Worm (Caenorhabditis elegans) whole organism, L3 larva: ENCODE data around the gene gei-1.

ENCODE experiments used
- egl-27 ChIP-seq: sonication (generic microtip); optimal IDR thresholded peaks from 4 replicates; lab custom pipeline; 2017; ENCODE audit warnings: missing biosample characterization, missing genetic modification reagents, missing genetic modification characterization
- pha-4 ChIP-seq: fragments of 150-350 bp; optimal IDR thresholded peaks from 2 replicates; lab custom pipeline; 2014; ENCODE audit warnings: missing biosample characterization, missing genetic modification reagents, missing genetic modification characterization
- skn-1 ChIP-seq: fragments of 150-350 bp; optimal IDR thresholded peaks from 2 replicates; lab custom pipeline; 2014; ENCODE audit warnings: missing biosample characterization, missing genetic modification characterization
- zag-1 ChIP-seq: fragments of 150-350 bp; optimal IDR thresholded peaks from 2 replicates; lab custom pipeline; 2014; ENCODE audit warnings: missing biosample characterization, missing genetic modification characterization

- TF ChIP-seq egl-27 (tag; lab: Kevin White, UChicago) (no peak), skn-1 (tag; lab: Kevin White, UChicago) (no peak), pha-4 (no peak), zag-1 (no peak)
Observed at ce11 chrIII:3297151-3297550, 47.5 kb upstream of the gei-1 start, which contains the start of gene Y53G8AR.5.
